Worm (Caenorhabditis elegans) whole organism, L4 larva: ENCODE data around the gene ZK1320.5.

Experiments
- lin-39 ChIP-seq: fragments of 150-350 bp; optimal IDR thresholded peaks from 2 replicates; lab custom pipeline; 2014; ENCODE audit warnings: missing biosample characterization, missing genetic modification reagents, missing genetic modification characterization
- madf-9 ChIP-seq: fragments of 200-800 bp; sonication (Bioruptor generic); conservative IDR thresholded peaks from 2 replicates; pipeline ENCODE4 v1.3.6; 2022; ENCODE audit warnings: missing genetic modification reagents, missing genetic modification characterization, missing compliant biosample characterization
- mdt-29 ChIP-seq: fragments of 200-800 bp; sonication (Bioruptor generic); IDR thresholded peaks from 2 replicates; pipeline ENCODE4 v1.3.6; 2022; ENCODE audit warnings: missing genetic modification reagents, missing genetic modification characterization, missing compliant biosample characterization
- nhr-237 ChIP-seq: sonication (generic microtip); optimal IDR thresholded peaks from 2 replicates; lab custom pipeline; 2017; ENCODE audit warnings: missing biosample characterization, missing genetic modification characterization
- nhr-28 ChIP-seq: fragments of 150-350 bp; optimal IDR thresholded peaks from 2 replicates; lab custom pipeline; 2014; ENCODE audit warnings: missing biosample characterization, missing genetic modification characterization
- unc-130 ChIP-seq: sonication (generic microtip); optimal IDR thresholded peaks from 2 replicates; lab custom pipeline; 2016; ENCODE audit warnings: missing genetic modification reagents, missing genetic modification characterization, missing compliant biosample characterization
- unc-39 ChIP-seq: sonication (generic microtip); optimal IDR thresholded peaks from 2 replicates; lab custom pipeline; 2017; ENCODE audit warnings: missing biosample characterization, missing genetic modification characterization

ce11 chrII:9653679-9654078 lies 11.8 kb downstream of the ZK1320.5 start, which contains the start of gene ZK1307.2:
- no peak for TF ChIP-seq unc-39 (tag; lab: Kevin White, UChicago)
- TF ChIP-seq unc-130 (GFP tag; lab: Kevin White, UChicago) = no peak
- no peak for TF ChIP-seq nhr-237 (tag; lab: Kevin White, UChicago)
- no peak for TF ChIP-seq madf-9 (GFP tag; lab: Robert Waterston, UW)
- TF ChIP-seq nhr-28 = no peak
- no peak for TF ChIP-seq lin-39
- TF ChIP-seq mdt-29 (GFP tag; lab: Robert Waterston, UW) = no peak
